Worm (Caenorhabditis elegans): ENCODE results near the gene chpf-2.

Gene chpf-2

DNA sequence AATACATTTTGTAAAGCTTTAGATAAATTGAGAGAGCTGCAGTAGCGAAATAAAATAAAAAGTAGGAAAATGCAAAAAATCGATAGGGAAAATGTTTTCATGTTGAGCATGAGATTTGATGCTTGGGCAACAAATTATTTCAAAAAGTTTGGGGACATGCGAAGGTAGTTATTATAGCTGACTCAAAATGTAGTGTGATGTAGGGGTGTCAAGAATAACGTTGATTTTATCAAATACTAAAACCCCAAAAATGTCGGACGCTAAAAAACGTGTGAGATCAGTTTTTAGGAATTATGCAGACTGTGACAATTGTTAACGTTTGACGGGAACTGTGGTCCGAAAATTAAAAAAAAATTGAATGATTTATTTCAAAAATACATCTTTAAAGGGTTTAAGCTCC, 17.9 kb downstream of the chpf-2 start, which contains the start of gene irld-12:
TSS of gene irld-12 (minus strand) at position 101 of the 400 bp plus-strand sequence.
- TF ChIP-seq zip-8 (tag; optimal IDR thresholded peaks at IDR 0.05) = no peak
- TF ChIP-seq sptf-1 (tag; optimal IDR thresholded peaks at IDR 0.05) = no peak
- no peak for TF ChIP-seq blmp-1 (tag; optimal IDR thresholded peaks at IDR 0.05)
- TF ChIP-seq unc-62 (GFP tag; optimal IDR thresholded peaks at IDR 0.05) = no peak
- TF ChIP-seq elt-1 (tag; optimal IDR thresholded peaks at IDR 0.05; ENCODE audit: borderline replicate concordance, insufficient read depth) = no peak

DNA sequence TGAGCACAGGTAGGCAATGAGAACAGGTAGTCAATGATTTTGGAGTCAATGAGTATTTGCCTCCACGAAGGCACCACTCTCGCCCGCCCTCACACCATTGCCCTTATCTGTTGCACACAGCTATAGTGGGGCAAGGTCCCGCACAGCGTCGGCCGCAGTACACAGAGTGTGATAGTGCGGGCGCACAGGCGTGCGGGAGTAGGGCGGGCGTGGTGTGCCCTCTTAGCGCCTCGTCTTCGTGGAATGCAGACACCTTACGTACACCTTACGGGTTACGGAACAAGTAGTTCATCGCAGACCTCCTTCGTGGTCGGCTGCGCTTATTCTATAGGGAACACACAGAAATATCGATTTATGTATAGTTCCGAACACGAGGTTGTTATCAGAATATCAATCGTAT, 21.3 kb downstream of the chpf-2 start:
- TF ChIP-seq nhr-28 (tag; optimal IDR thresholded peaks at IDR 0.05) (no peak), flh-1 (GFP tag; optimal IDR thresholded peaks at IDR 0.05) (no peak), nhr-12 (tag; optimal IDR thresholded peaks at IDR 0.05) (no peak), drap-1 (GFP tag; optimal IDR thresholded peaks at IDR 0.05) (no peak), nhr-237 (tag; optimal IDR thresholded peaks at IDR 0.05) (no peak), unc-39 (tag; optimal IDR thresholded peaks at IDR 0.05) (no peak), ceh-39 (tag; optimal IDR thresholded peaks at IDR 0.05) (no peak), sem-2 (GFP tag; optimal IDR thresholded peaks at IDR 0.05) (no peak), elt-3 (tag; optimal IDR thresholded peaks at IDR 0.05) (no peak)

DNA sequence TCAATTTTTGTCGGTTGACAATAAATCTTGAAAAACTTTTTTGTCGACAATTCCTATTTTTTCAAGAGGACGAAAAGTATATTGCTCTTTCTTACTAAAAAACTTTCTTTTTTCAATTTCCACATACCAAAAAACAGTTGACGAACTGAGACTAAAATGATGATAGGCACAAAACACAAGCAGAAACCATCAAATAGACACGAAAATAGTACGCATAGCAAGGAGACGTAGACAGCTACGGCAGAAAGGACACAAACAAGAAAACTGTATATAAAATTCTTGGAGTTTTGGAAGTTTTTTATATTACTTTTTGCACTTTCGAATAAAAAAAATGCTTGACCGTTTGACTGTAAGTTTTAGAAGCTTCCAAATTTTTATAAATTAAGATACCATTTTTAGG, 25.0 kb downstream of the chpf-2 start, which contains the start of gene K12D9.1:
TSS of gene K12D9.1 (plus strand) at position 301 of the 400 bp plus-strand sequence.
- TF ChIP-seq M03D4.4 (tag; optimal IDR thresholded peaks at IDR 0.05) (no peak), ceh-83 (GFP tag; optimal IDR thresholded peaks at IDR 0.05) (no peak), drap-1 (GFP tag; optimal IDR thresholded peaks at IDR 0.05) (no peak), lsy-2 (tag; optimal IDR thresholded peaks at IDR 0.05) (no peak), unc-120 (tag; optimal IDR thresholded peaks at IDR 0.05; ENCODE audit: poor library complexity, severe bottlenecking) (no peak), lin-32 (GFP tag; optimal IDR thresholded peaks at IDR 0.05) (no peak), elt-1 (tag; optimal IDR thresholded peaks at IDR 0.05; ENCODE audit: borderline replicate concordance, insufficient read depth) (no peak), zip-8 (tag; optimal IDR thresholded peaks at IDR 0.05) (no peak), nhr-2 (tag; optimal IDR thresholded peaks at IDR 0.05) (no peak), unc-39 (tag; optimal IDR thresholded peaks at IDR 0.05) (no peak), sem-2 (GFP tag; optimal IDR thresholded peaks at IDR 0.05) (no peak), pha-4 (tag; optimal IDR thresholded peaks at IDR 0.05) (no peak)

ce11 chrV:3011394-3011793, 27.8 kb downstream of the chpf-2 start, which contains the start of gene srw-135:
Gene srw-135, minus strand, starts transcription at chrV:3011494.
- no peak for TF ChIP-seq ceh-83 (GFP tag; optimal IDR thresholded peaks at IDR 0.05)
- TF ChIP-seq unc-120 (tag; optimal IDR thresholded peaks at IDR 0.05; ENCODE audit: poor library complexity, severe bottlenecking) = no peak
- TF ChIP-seq sem-2 (GFP tag; optimal IDR thresholded peaks at IDR 0.05) = no peak
- no peak for TF ChIP-seq nhr-2 (tag; optimal IDR thresholded peaks at IDR 0.05)

DNA sequence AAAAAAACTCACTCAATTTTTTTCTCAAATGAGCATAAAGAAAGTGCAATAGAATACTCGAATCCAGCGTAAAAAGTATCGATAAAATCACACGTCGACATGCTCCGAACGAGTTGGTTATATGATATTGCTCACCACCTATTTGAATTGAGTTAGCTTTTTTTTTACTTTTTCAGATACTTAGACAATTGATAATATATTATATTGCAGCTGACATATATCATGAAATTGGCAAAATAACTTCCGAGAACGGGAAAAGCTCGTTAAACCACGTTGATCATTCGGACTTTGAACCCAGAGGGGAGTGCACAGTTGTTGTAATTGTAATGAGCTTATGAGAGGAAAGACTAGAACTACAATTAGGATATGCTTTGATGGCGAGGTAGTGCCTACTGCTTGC, 28.7 kb downstream of the chpf-2 start, which contains the start of gene srw-136:
TSS of gene srw-136 (minus strand) at position 101 of the 400 bp plus-strand sequence.
- TF ChIP-seq sptf-1 (tag; optimal IDR thresholded peaks at IDR 0.05) (no peak), unc-39 (tag; optimal IDR thresholded peaks at IDR 0.05) (no peak), mab-5 (tag; optimal IDR thresholded peaks at IDR 0.05) (no peak), nhr-2 (tag; optimal IDR thresholded peaks at IDR 0.05) (no peak), lin-13 (tag; optimal IDR thresholded peaks at IDR 0.05) (no peak), nhr-12 (tag; optimal IDR thresholded peaks at IDR 0.05) (no peak), lsy-2 (tag; optimal IDR thresholded peaks at IDR 0.05) (no peak), nhr-76 (tag; optimal IDR thresholded peaks at IDR 0.05) (no peak), elt-3 (tag; optimal IDR thresholded peaks at IDR 0.05) (no peak), snpc-4 (tag; optimal IDR thresholded peaks at IDR 0.05) (no peak), nhr-237 (tag; optimal IDR thresholded peaks at IDR 0.05) (no peak), bed-3 (GFP tag; optimal IDR thresholded peaks at IDR 0.05) (no peak), mls-2 (tag; optimal IDR thresholded peaks at IDR 0.05) (no peak)

DNA sequence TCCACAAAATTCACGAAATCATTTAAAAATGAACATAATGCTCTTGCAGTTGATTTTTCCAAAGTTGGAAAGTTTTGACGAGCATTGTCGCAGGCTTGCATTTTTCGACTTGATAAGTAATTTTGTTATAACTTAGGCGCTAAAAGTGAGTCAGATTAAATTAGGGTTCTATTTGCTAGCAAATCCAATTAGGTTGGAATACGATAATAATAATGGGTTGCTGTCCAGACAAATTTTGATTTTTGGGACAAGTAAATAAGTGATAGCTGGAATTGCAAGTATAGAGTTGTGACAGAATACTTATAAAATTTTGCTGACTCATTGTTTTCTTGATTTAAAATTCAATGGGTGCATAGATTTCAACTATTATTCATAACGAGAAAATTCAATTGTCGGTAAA, 33.2 kb downstream of the chpf-2 start, which contains the start of gene srw-112:
TSS of gene srw-112 (minus strand) at position 101 of the 400 bp plus-strand sequence.
- TF ChIP-seq sptf-1 (tag; optimal IDR thresholded peaks at IDR 0.05) (no peak), hlh-1 (tag; optimal IDR thresholded peaks at IDR 0.05) (no peak), ham-2 (GFP tag; optimal IDR thresholded peaks at IDR 0.05) (no peak), lin-32 (GFP tag; optimal IDR thresholded peaks at IDR 0.05) (no peak), sem-2 (GFP tag; optimal IDR thresholded peaks at IDR 0.05) (no peak), M03D4.4 (tag; optimal IDR thresholded peaks at IDR 0.05) (no peak), lin-13 (tag; optimal IDR thresholded peaks at IDR 0.05) (no peak), nhr-28 (tag; optimal IDR thresholded peaks at IDR 0.05) (no peak), elt-1 (tag; optimal IDR thresholded peaks at IDR 0.05; ENCODE audit: borderline replicate concordance, insufficient read depth) (no peak), nhr-237 (tag; optimal IDR thresholded peaks at IDR 0.05) (no peak), cnd-1 (tag; optimal IDR thresholded peaks at IDR 0.05) (no peak), snpc-4 (tag; optimal IDR thresholded peaks at IDR 0.05) (no peak), nhr-2 (tag; optimal IDR thresholded peaks at IDR 0.05) (no peak), bed-3 (GFP tag; optimal IDR thresholded peaks at IDR 0.05) (no peak), ceh-39 (tag; optimal IDR thresholded peaks at IDR 0.05) (no peak), zip-8 (tag; optimal IDR thresholded peaks at IDR 0.05) (no peak), blmp-1 (tag; optimal IDR thresholded peaks at IDR 0.05) (no peak)

Data from whole organism, mixed stage, embryonic.